Worm (Caenorhabditis elegans): Measurements from ENCODE around the gene grl-14.

Gene grl-14

ce11 chrV:20866406-20866805 lies 41.0 kb downstream of the grl-14 start:
- TF ChIP-seq nhr-80 (tag; optimal IDR thresholded peaks at IDR 0.05) (peak; percentile 51), tbp1 (GFP tag; optimal IDR thresholded peaks at IDR 0.05) (no peak)

- TF ChIP-seq snpc-1.1 (tag; optimal IDR thresholded peaks at IDR 0.05; ENCODE audit: insufficient read depth), result no peak
- TF ChIP-seq ceh-58 (GFP tag; IDR thresholded peaks at IDR 0.05), result no peak
- no peak for TF ChIP-seq egrh-3 (GFP tag; IDR thresholded peaks at IDR 0.05)
- no peak for TF ChIP-seq hmg-1.2 (GFP tag; IDR thresholded peaks at IDR 0.05)
- TF ChIP-seq cebp-1 (GFP tag; IDR thresholded peaks at IDR 0.05), result no peak
- TF ChIP-seq cebp-1 (tag; optimal IDR thresholded peaks at IDR 0.05), result no peak
- TF ChIP-seq F57C9.4 (tag; optimal IDR thresholded peaks at IDR 0.05), result no peak
- no peak for TF ChIP-seq nfyb-1 (GFP tag; IDR thresholded peaks at IDR 0.05)
- TF ChIP-seq snpc-3.4 (tag; optimal IDR thresholded peaks at IDR 0.05), result no peak
These were observed 43.0 kb downstream of the grl-14 start, which contains the start of gene F31D4.8 for ce11 chrV:20868329-20868728. TSS of gene F31D4.8 (minus strand) at chrV:20868429.

ce11 chrV:20870633-20871032 lies 45.3 kb downstream of the grl-14 start:
- TF ChIP-seq pbrm-1 (GFP tag; IDR thresholded peaks at IDR 0.05) (no peak), sea-2 (GFP tag; IDR thresholded peaks at IDR 0.05) (0 out of 2 replicates have a peak, but pooled peaks have one; percentile 56)

DNA sequence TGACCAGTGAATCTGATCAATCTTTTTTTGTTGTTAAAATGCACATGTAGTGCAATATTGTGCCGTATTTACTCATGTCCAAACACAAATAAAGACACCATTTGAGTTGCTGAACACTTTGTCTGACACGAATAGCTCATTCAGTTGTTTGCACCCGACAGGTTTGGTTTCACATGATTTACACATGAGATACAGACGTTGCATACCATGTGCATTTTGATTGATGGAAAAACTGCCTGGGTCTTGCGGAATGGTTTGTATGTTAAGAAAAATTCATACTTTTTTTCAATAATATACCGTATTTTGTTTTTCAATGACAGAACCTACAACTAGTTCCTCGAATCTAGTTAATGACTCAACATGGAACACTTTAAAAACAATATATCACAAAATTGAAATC lies 45.8 kb downstream of the grl-14 start:
- TF ChIP-seq madf-8 (GFP tag; conservative IDR thresholded peaks at IDR 0.05) (no peak), bed-1 (GFP tag; IDR thresholded peaks at IDR 0.05) (no peak), ama-1 (optimal IDR thresholded peaks at IDR 0.05) (no peak), ama-1 (GFP tag; optimal IDR thresholded peaks at IDR 0.05) (no peak), nhr-179 (tag; optimal IDR thresholded peaks at IDR 0.05) (no peak), attf-3 (GFP tag; conservative IDR thresholded peaks at IDR 0.05) (no peak), mcd-1 (GFP tag; IDR thresholded peaks at IDR 0.05) (no peak), attf-5 (GFP tag; optimal IDR thresholded peaks at IDR 0.05) (no peak), gei-17 (GFP tag; optimal IDR thresholded peaks at IDR 0.05) (no peak), efl-1 (GFP tag; optimal IDR thresholded peaks at IDR 0.05) (no peak), egrh-3 (GFP tag; IDR thresholded peaks at IDR 0.05) (no peak), ztf-3 (GFP tag; optimal IDR thresholded peaks at IDR 0.05) (no peak), dox-1 (GFP tag; IDR thresholded peaks at IDR 0.05) (no peak), B0336.3 (GFP tag; IDR thresholded peaks at IDR 0.05) (no peak), hmg-1.2 (GFP tag; IDR thresholded peaks at IDR 0.05) (no peak), let-607 (tag; optimal IDR thresholded peaks at IDR 0.05) (no peak), ceh-91 (GFP tag; IDR thresholded peaks at IDR 0.05) (no peak), cebp-2 (GFP tag; IDR thresholded peaks at IDR 0.05) (no peak), dpff-1 (tag; optimal IDR thresholded peaks at IDR 0.05) (no peak), lin-54 (GFP tag; optimal IDR thresholded peaks at IDR 0.05) (no peak)

ce11 chrV:20873144-20873543 lies 47.8 kb downstream of the grl-14 start:
- TF ChIP-seq ztf-3 (GFP tag; optimal IDR thresholded peaks at IDR 0.05) (peak; percentile 55), let-526 (GFP tag; IDR thresholded peaks at IDR 0.05) (no peak)

ce11 chrV:20875324-20875723 lies 50.0 kb downstream of the grl-14 start:
- TF ChIP-seq tbx-9 (tag; optimal IDR thresholded peaks at IDR 0.05; ENCODE audit: borderline replicate concordance), result no peak
- no peak for TF ChIP-seq cebp-2 (GFP tag; IDR thresholded peaks at IDR 0.05)
- TF ChIP-seq ceh-79 (tag; optimal IDR thresholded peaks at IDR 0.05), result no peak
- TF ChIP-seq Y56A3A.18 (GFP tag; IDR thresholded peaks at IDR 0.05), result no peak
- no peak for TF ChIP-seq madf-6 (GFP tag; IDR thresholded peaks at IDR 0.05)
- no peak for TF ChIP-seq B0261.1 (tag; optimal IDR thresholded peaks at IDR 0.05)
- no peak for TF ChIP-seq attf-6 (GFP tag; IDR thresholded peaks at IDR 0.05)
- no peak for TF ChIP-seq let-607 (tag; optimal IDR thresholded peaks at IDR 0.05)
- no peak for TF ChIP-seq ztf-22 (GFP tag; optimal IDR thresholded peaks at IDR 0.05)
- TF ChIP-seq mxl-1 (tag; optimal IDR thresholded peaks at IDR 0.05), result no peak
- no peak for TF ChIP-seq ztf-26 (tag; optimal IDR thresholded peaks at IDR 0.05)
- TF ChIP-seq Y95B8A.8 (GFP tag; IDR thresholded peaks at IDR 0.05), result no peak
- TF ChIP-seq tlf-1 (GFP tag; optimal IDR thresholded peaks at IDR 0.05), result no peak
- no peak for TF ChIP-seq zim-3 (tag; optimal IDR thresholded peaks at IDR 0.05)

Measured in whole organism, young adult.